2 worm cellular contexts compared by ENCODE assay signal in genomic region chrII:6383183-6383695, ce11.
TF ChIP-seq lines count a peak whose summit lies in the region.

Gene F58F12.1, plus strand, starts transcription at chrII:6383645.

TF ChIP-seq in whole organism, L1 larva, 84 proteins besides CTCF, POLR2A, EP300 and RAD21 (continued from another document):
- TF ChIP-seq elt-3 (tag; optimal IDR thresholded peaks at IDR 0.05; lab: Kevin White, UChicago) = peak in 1 of 6 experiments; percentile 21
- no peak for TF ChIP-seq efl-3 (GFP tag; optimal IDR thresholded peaks at IDR 0.05; lab: Kevin White, UChicago)
- TF ChIP-seq efl-1 (optimal IDR thresholded peaks at IDR 0.05; lab: Kevin White, UChicago) = peak; percentile 66 to 73
- peak; percentile 61 to 94 for TF ChIP-seq efl-1 (GFP tag; optimal IDR thresholded peaks at IDR 0.05 in 1 of 2; lab: Kevin White, UChicago)
- TF ChIP-seq ceh-88 (GFP tag; IDR thresholded peaks at IDR 0.05; lab: Robert Waterston, UW) = no peak
- TF ChIP-seq lsy-2 (tag; optimal IDR thresholded peaks at IDR 0.05; lab: Kevin White, UChicago) = peak; percentile 56 to 79
- peak; percentile 81 for TF ChIP-seq mep-1 (tag; optimal IDR thresholded peaks at IDR 0.05; lab: Kevin White, UChicago)
- TF ChIP-seq sup-37 (GFP tag; optimal IDR thresholded peaks at IDR 0.05; lab: Kevin White, UChicago) = no peak
- TF ChIP-seq tlp-1 (tag; optimal IDR thresholded peaks at IDR 0.05; lab: Kevin White, UChicago) = no peak
- peak; percentile 72 for TF ChIP-seq nhr-47 (tag; optimal IDR thresholded peaks at IDR 0.05; lab: Kevin White, UChicago)
- no peak for TF ChIP-seq pqm-1 (tag; optimal IDR thresholded peaks at IDR 0.05; lab: Kevin White, UChicago)
- TF ChIP-seq lin-14 (GFP tag; optimal IDR thresholded peaks at IDR 0.05; lab: Kevin White, UChicago) = peak; percentile 73
- TF ChIP-seq lin-39 (tag; optimal IDR thresholded peaks at IDR 0.05; lab: Kevin White, UChicago) = no peak
- peak; percentile 66 for TF ChIP-seq snu-23 (GFP tag; optimal IDR thresholded peaks at IDR 0.05; lab: Kevin White, UChicago)
- no peak for TF ChIP-seq ets-5 (GFP tag; IDR thresholded peaks at IDR 0.05; lab: Robert Waterston, UW)
- TF ChIP-seq lin-35 (GFP tag; optimal IDR thresholded peaks at IDR 0.05; lab: Kevin White, UChicago) = peak; percentile 68 to 74
- TF ChIP-seq aha-1 (tag; optimal IDR thresholded peaks at IDR 0.05; lab: Kevin White, UChicago) = no peak
- TF ChIP-seq unc-62 (GFP tag; optimal IDR thresholded peaks at IDR 0.05; lab: Kevin White, UChicago) = no peak
- TF ChIP-seq pax-3 (tag; optimal IDR thresholded peaks at IDR 0.05; lab: Kevin White, UChicago) = peak; percentile 38
- no peak for TF ChIP-seq fkh-4 (tag; optimal IDR thresholded peaks at IDR 0.05; lab: Kevin White, UChicago; ENCODE audit: borderline replicate concordance)
- no peak for TF ChIP-seq ceh-63 (GFP tag; optimal IDR thresholded peaks at IDR 0.05; lab: Kevin White, UChicago)
- peak; percentile 70 for TF ChIP-seq isw-1 (GFP tag; IDR thresholded peaks at IDR 0.05; lab: Robert Waterston, UW)
- no peak for TF ChIP-seq nhr-76 (tag; optimal IDR thresholded peaks at IDR 0.05; lab: Kevin White, UChicago)
- no peak for TF ChIP-seq nhr-28 (tag; optimal IDR thresholded peaks at IDR 0.05; lab: Kevin White, UChicago)
- TF ChIP-seq zag-1 (tag; optimal IDR thresholded peaks at IDR 0.05; lab: Kevin White, UChicago) = no peak
- TF ChIP-seq unc-86 (tag; optimal IDR thresholded peaks at IDR 0.05; lab: Kevin White, UChicago) = peak; percentile 3
- peak; percentile 95 for TF ChIP-seq rnt-1 (tag; optimal IDR thresholded peaks at IDR 0.05; lab: Kevin White, UChicago)
- no peak for TF ChIP-seq nhr-77 (tag; optimal IDR thresholded peaks at IDR 0.05; lab: Kevin White, UChicago)
- no peak for TF ChIP-seq fkh-10 (GFP tag; optimal IDR thresholded peaks at IDR 0.05; lab: Kevin White, UChicago)
- peak; percentile 39 for TF ChIP-seq egl-13 (tag; optimal IDR thresholded peaks at IDR 0.05; lab: Kevin White, UChicago)
- TF ChIP-seq Y116A8C.19 (tag; optimal IDR thresholded peaks at IDR 0.05; lab: Kevin White, UChicago; ENCODE audit: borderline replicate concordance) = no peak
- TF ChIP-seq ceh-90 (tag; optimal IDR thresholded peaks at IDR 0.05; lab: Kevin White, UChicago) = peak; percentile 83
- no peak for TF ChIP-seq grh-1 (GFP tag; IDR thresholded peaks at IDR 0.05; lab: Robert Waterston, UW)
- TF ChIP-seq F16B12.6 (tag; optimal IDR thresholded peaks at IDR 0.05; lab: Kevin White, UChicago) = peak; percentile 22
- TF ChIP-seq C04F5.9 (tag; optimal IDR thresholded peaks at IDR 0.05; lab: Kevin White, UChicago) = peak; percentile 30
- TF ChIP-seq skn-1 (tag; optimal IDR thresholded peaks at IDR 0.05; lab: Kevin White, UChicago) = no peak
- TF ChIP-seq lir-3 (tag; optimal IDR thresholded peaks at IDR 0.05; lab: Kevin White, UChicago; ENCODE audit: poor library complexity) = peak; percentile 87
- no peak for TF ChIP-seq fos-1 (tag; optimal IDR thresholded peaks at IDR 0.05; lab: Kevin White, UChicago)
- peak; percentile 46 for TF ChIP-seq nhr-19 (GFP tag; conservative IDR thresholded peaks at IDR 0.05; lab: Robert Waterston, UW)
- TF ChIP-seq aly-2 (tag; optimal IDR thresholded peaks at IDR 0.05; lab: Kevin White, UChicago) = no peak
- TF ChIP-seq nhr-90 (tag; optimal IDR thresholded peaks at IDR 0.05; lab: Kevin White, UChicago; ENCODE audit: poor library complexity) = peak; percentile 51
- TF ChIP-seq hlh-17 (GFP tag; optimal IDR thresholded peaks at IDR 0.05; lab: Kevin White, UChicago; ENCODE audit: borderline replicate concordance) = no peak
- TF ChIP-seq mef-2 (tag; optimal IDR thresholded peaks at IDR 0.05; lab: Kevin White, UChicago) = no peak
- TF ChIP-seq fkh-8 (tag; optimal IDR thresholded peaks at IDR 0.05; lab: Kevin White, UChicago) = peak; percentile 56
- no peak for TF ChIP-seq ces-1 (GFP tag; optimal IDR thresholded peaks at IDR 0.05; lab: Kevin White, UChicago)
- TF ChIP-seq irx-1 (tag; optimal IDR thresholded peaks at IDR 0.05; lab: Kevin White, UChicago) = peak; percentile 73
- no peak for TF ChIP-seq ama-1 (optimal IDR thresholded peaks at IDR 0.05; lab: Kevin White, UChicago)
- peak; percentile 62 for TF ChIP-seq nhr-20 (tag; optimal IDR thresholded peaks at IDR 0.05; lab: Kevin White, UChicago)
- no peak for TF ChIP-seq hlh-4 (tag; optimal IDR thresholded peaks at IDR 0.05; lab: Kevin White, UChicago)
- TF ChIP-seq nhr-237 (tag; optimal IDR thresholded peaks at IDR 0.05; lab: Kevin White, UChicago) = no peak
- TF ChIP-seq lin-15B (tag; optimal IDR thresholded peaks at IDR 0.05; lab: Kevin White, UChicago) = peak; percentile 87
- peak; percentile 87 for TF ChIP-seq nhr-85 (tag; lab: Kevin White, UChicago)
- TF ChIP-seq unc-130 (tag; optimal IDR thresholded peaks at IDR 0.05; lab: Kevin White, UChicago) = peak; percentile 55
- no peak for TF ChIP-seq ztf-4 (tag; optimal IDR thresholded peaks at IDR 0.05; lab: Kevin White, UChicago)
- peak; percentile 41 for TF ChIP-seq sox-4 (tag; optimal IDR thresholded peaks at IDR 0.05; lab: Kevin White, UChicago)
- TF ChIP-seq mab-9 (GFP tag; IDR thresholded peaks at IDR 0.05; lab: Robert Waterston, UW) = no peak
- TF ChIP-seq C16A3.4 (tag; optimal IDR thresholded peaks at IDR 0.05; lab: Kevin White, UChicago) = peak; percentile 78
- peak; percentile 72 for TF ChIP-seq nhr-71 (tag; optimal IDR thresholded peaks at IDR 0.05; lab: Kevin White, UChicago)
- no peak for TF ChIP-seq hpl-2 (GFP tag; optimal IDR thresholded peaks at IDR 0.05; lab: Kevin White, UChicago)
- peak; percentile 56 for TF ChIP-seq unc-98 (GFP tag; IDR thresholded peaks at IDR 0.05; lab: Robert Waterston, UW)
- peak; percentile 50 for TF ChIP-seq lin-13 (GFP tag; optimal IDR thresholded peaks at IDR 0.05; lab: Kevin White, UChicago)
- no peak for TF ChIP-seq pag-3 (tag; optimal IDR thresholded peaks at IDR 0.05; lab: Kevin White, UChicago; ENCODE audit: borderline replicate concordance, insufficient read depth)
- TF ChIP-seq ztf-11 (tag; optimal IDR thresholded peaks at IDR 0.05; lab: Kevin White, UChicago) = peak in 1 of 2 experiments; percentile 51
- peak; percentile 50 to 76 (median 62) for TF ChIP-seq dpl-1 (GFP tag; optimal IDR thresholded peaks at IDR 0.05; lab: Kevin White, UChicago)
- peak in 1 of 2 experiments; percentile 27 for TF ChIP-seq mdl-1 (tag; optimal IDR thresholded peaks at IDR 0.05; lab: Kevin White, UChicago)
- no peak for TF ChIP-seq unc-30 (tag; optimal IDR thresholded peaks at IDR 0.05; lab: Kevin White, UChicago)
- no peak for TF ChIP-seq C34B4.2 (tag; optimal IDR thresholded peaks at IDR 0.05; lab: Kevin White, UChicago)

TF ChIP-seq in whole organism, L3 larva, 47 proteins besides CTCF, POLR2A, EP300 and RAD21 (continued from another document):
- TF ChIP-seq nhr-67 (tag; optimal IDR thresholded peaks at IDR 0.05; lab: Kevin White, UChicago) (no peak), ztf-11 (tag; optimal IDR thresholded peaks at IDR 0.05; lab: Kevin White, UChicago) (no peak), unc-62 (GFP tag; optimal IDR thresholded peaks at IDR 0.05; lab: Kevin White, UChicago) (no peak), sea-2 (GFP tag; optimal IDR thresholded peaks at IDR 0.05; lab: Kevin White, UChicago) (no peak), eor-1 (tag; optimal IDR thresholded peaks at IDR 0.05; lab: Kevin White, UChicago) (no peak), R02D3.7 (tag; optimal IDR thresholded peaks at IDR 0.05; lab: Kevin White, UChicago) (no peak), fos-1 (tag; optimal IDR thresholded peaks at IDR 0.05; lab: Kevin White, UChicago) (no peak), elt-3 (tag; optimal IDR thresholded peaks at IDR 0.05; lab: Kevin White, UChicago) (no peak), ceh-16 (tag; optimal IDR thresholded peaks at IDR 0.05; lab: Kevin White, UChicago) (no peak), mdl-1 (tag; optimal IDR thresholded peaks at IDR 0.05; lab: Kevin White, UChicago) (no peak), fkh-10 (GFP tag; optimal IDR thresholded peaks at IDR 0.05; lab: Kevin White, UChicago) (no peak), nhr-11 (tag; optimal IDR thresholded peaks at IDR 0.05; lab: Kevin White, UChicago) (no peak), lsy-12 (tag; optimal IDR thresholded peaks at IDR 0.05; lab: Kevin White, UChicago) (no peak), nhr-28 (tag; optimal IDR thresholded peaks at IDR 0.05; lab: Kevin White, UChicago) (no peak), snpc-4 (tag; optimal IDR thresholded peaks at IDR 0.05; lab: Kevin White, UChicago) (peak; percentile 87), elt-2 (tag; optimal IDR thresholded peaks at IDR 0.05; lab: Kevin White, UChicago) (peak; percentile 20), ama-1 (optimal IDR thresholded peaks at IDR 0.05; lab: Kevin White, UChicago) (no peak), nhr-23 (tag; optimal IDR thresholded peaks at IDR 0.05; lab: Kevin White, UChicago) (peak; percentile 56), lin-39 (tag; optimal IDR thresholded peaks at IDR 0.05; lab: Kevin White, UChicago) (peak; percentile 11), lin-15B (tag; optimal IDR thresholded peaks at IDR 0.05; lab: Kevin White, UChicago) (peak; percentile 94), nhr-12 (tag; optimal IDR thresholded peaks at IDR 0.05; lab: Kevin White, UChicago) (no peak), fkh-2 (tag; optimal IDR thresholded peaks at IDR 0.05; lab: Kevin White, UChicago) (no peak), hmg-11 (tag; optimal IDR thresholded peaks at IDR 0.05; lab: Kevin White, UChicago) (peak; percentile 56), unc-39 (tag; optimal IDR thresholded peaks at IDR 0.05; lab: Kevin White, UChicago) (no peak), nhr-43 (tag; optimal IDR thresholded peaks at IDR 0.05; lab: Kevin White, UChicago; ENCODE audit: poor library complexity, severe bottlenecking) (peak; percentile 70), ceh-28 (tag; optimal IDR thresholded peaks at IDR 0.05; lab: Kevin White, UChicago) (no peak), egl-5 (tag; optimal IDR thresholded peaks at IDR 0.05; lab: Kevin White, UChicago) (peak; percentile 46)
TF ChIP-seq in whole organism, L3 larva: peak in this region for 12.
